Fruit fly (Drosophila melanogaster) whole organism, prepupa: Measurements from ENCODE around the gene CG14958.

Experiments used
- Blimp-1 ChIP-seq: fragments of 200-800 bp; sonication (Bioruptor generic); optimal IDR thresholded peaks from 3 replicates; lab custom pipeline; 2017; ENCODE audit warnings: missing biosample characterization, missing genetic modification characterization, mild to moderate bottlenecking, moderate library complexity, missing genetic modification reagents
- CG11294 ChIP-seq: fragments of 200-800 bp; sonication (Bioruptor generic); IDR thresholded peaks from 2 replicates; pipeline ENCODE4 v1.3.6; 2022; ENCODE audit warnings: missing biosample characterization, missing genetic modification characterization
- CG16779 ChIP-seq: fragments of 200-800 bp; sonication (Bioruptor generic); optimal IDR thresholded peaks from 3 replicates; lab custom pipeline; 2017; ENCODE audit warnings: missing biosample characterization, mild to moderate bottlenecking, missing genetic modification characterization
- Sox102F ChIP-seq: fragments of 200-800 bp; sonication (Bioruptor generic); optimal IDR thresholded peaks from 2 replicates; lab custom pipeline; 2016; ENCODE audit warnings: missing biosample characterization, mild to moderate bottlenecking, missing genetic modification characterization
- net ChIP-seq: fragments of 200-800 bp; sonication (Bioruptor generic); optimal IDR thresholded peaks from 3 replicates; lab custom pipeline; 2016; ENCODE audit warnings: missing biosample characterization, missing genetic modification characterization

dm6 chr3L:3236319-3236718 lies 46.5 kb downstream of the CG14958 start:
- TF ChIP-seq CG11294 (GFP tag; lab: Robert Waterston, UW), result no peak
- TF ChIP-seq Blimp-1, result no peak
- no peak for TF ChIP-seq net (GFP tag; lab: Kevin White, UChicago)
- no peak for TF ChIP-seq CG16779 (tag; lab: Kevin White, UChicago)
- no peak for TF ChIP-seq Sox102F
